Fruit fly (Drosophila melanogaster) whole organism, embryonic: ENCODE measurements around the gene hfw.

ENCODE experiments used
- BEAF-32 ChIP-seq: fragments of 200-800 bp; sonication (Bioruptor generic); optimal IDR thresholded peaks from 3 replicates; lab custom pipeline; 2017; ENCODE audit warnings: missing biosample characterization, missing genetic modification characterization, mild to moderate bottlenecking, moderate library complexity, missing genetic modification reagents
- Bdp1 ChIP-seq: fragments of 200-800 bp; sonication (Bioruptor generic); optimal IDR thresholded peaks from 3 replicates; lab custom pipeline; 2016; ENCODE audit warnings: missing biosample characterization, missing genetic modification characterization
- CG10267 ChIP-seq: fragments of 200-800 bp; sonication (Bioruptor generic); optimal IDR thresholded peaks from 2 replicates; lab custom pipeline; 2018; ENCODE audit warnings: missing biosample characterization, mild to moderate bottlenecking, missing genetic modification characterization, moderate library complexity
- CG12659 ChIP-seq: fragments of 200-800 bp; sonication (Bioruptor generic); optimal IDR thresholded peaks from 3 replicates; lab custom pipeline; 2017; ENCODE audit warnings: mild to moderate bottlenecking, missing biosample characterization, missing genetic modification reagents, missing genetic modification characterization
- CG14710 ChIP-seq: fragments of 200-800 bp; sonication (Bioruptor generic); optimal IDR thresholded peaks from 3 replicates; lab custom pipeline; 2019; ENCODE audit warnings: missing biosample characterization, mild to moderate bottlenecking, missing genetic modification characterization, moderate library complexity
- CG14860 ChIP-seq: fragments of 200-800 bp; sonication (Bioruptor generic); IDR thresholded peaks from 3 replicates; pipeline ENCODE4 v1.3.6; 2022; ENCODE audit warnings: missing biosample characterization, missing genetic modification characterization; ENCODE audit not compliant: partially characterized antibody
- CG15514 ChIP-seq: fragments of 200-800 bp; sonication (Bioruptor generic); optimal IDR thresholded peaks from 3 replicates; lab custom pipeline; 2017; ENCODE audit warnings: missing biosample characterization, missing genetic modification characterization, mild to moderate bottlenecking, moderate library complexity, missing genetic modification reagents
- CG16813 ChIP-seq: fragments of 200-800 bp; sonication (Bioruptor generic); IDR thresholded peaks from 3 replicates; pipeline ENCODE4 v1.3.6; 2022; ENCODE audit warnings: missing biosample characterization, missing genetic modification characterization; ENCODE audit not compliant: partially characterized antibody
- CG17186 ChIP-seq: fragments of 200-800 bp; sonication (Bioruptor generic); optimal IDR thresholded peaks from 3 replicates; lab custom pipeline; 2017; ENCODE audit warnings: missing biosample characterization, missing genetic modification reagents, missing genetic modification characterization
- CG34422 ChIP-seq: fragments of 200-800 bp; sonication (Bioruptor generic); IDR thresholded peaks from 3 replicates; pipeline ENCODE4 v1.3.6; 2022; ENCODE audit warnings: missing biosample characterization, missing genetic modification characterization
- CG4282 ChIP-seq: fragments of 200-800 bp; sonication (Bioruptor generic); optimal IDR thresholded peaks from 2 replicates; lab custom pipeline; 2016; ENCODE audit warnings: missing biosample characterization, missing genetic modification characterization
- CG4617 ChIP-seq: fragments of 200-800 bp; sonication (Bioruptor generic); optimal IDR thresholded peaks from 3 replicates; lab custom pipeline; 2016; ENCODE audit warnings: missing biosample characterization, missing genetic modification characterization, borderline replicate concordance
- CG7963 ChIP-seq: fragments of 200-800 bp; sonication (Bioruptor generic); IDR thresholded peaks from 3 replicates; pipeline ENCODE4 v1.3.6; 2022; ENCODE audit warnings: missing biosample characterization, missing genetic modification characterization; ENCODE audit not compliant: partially characterized antibody
- CG9932 ChIP-seq: fragments of 200-800 bp; sonication (Bioruptor generic); IDR thresholded peaks from 2 replicates; pipeline ENCODE4 v1.3.6; 2022; ENCODE audit warnings: missing biosample characterization, missing genetic modification characterization
- Deaf1 ChIP-seq: fragments of 200-800 bp; optimal IDR thresholded peaks from 3 replicates; lab custom pipeline; 2019; ENCODE audit warnings: missing biosample characterization, mild to moderate bottlenecking, missing genetic modification characterization, moderate library complexity
- Dll ChIP-seq: fragments of 200-800 bp; sonication (Bioruptor generic); IDR thresholded peaks from 4 replicates; pipeline ENCODE4 v1.3.6; 2022; ENCODE audit warnings: missing biosample characterization, missing genetic modification characterization; ENCODE audit not compliant: partially characterized antibody
- Doc3 ChIP-seq: fragments of 200-800 bp; sonication (Bioruptor generic); IDR thresholded peaks from 3 replicates; pipeline ENCODE4 v1.3.6; 2022; ENCODE audit warnings: missing biosample characterization, missing genetic modification characterization; ENCODE audit not compliant: partially characterized antibody
- Dp ChIP-seq: fragments of 200-800 bp; sonication (Bioruptor generic); optimal IDR thresholded peaks from 2 replicates; lab custom pipeline; 2018; ENCODE audit warnings: missing biosample characterization, mild to moderate bottlenecking, missing genetic modification characterization, moderate library complexity
- Hr78 ChIP-seq, 2 experiments: fragments of 200-800 bp in 1 of 2; fragments of >200 bp in 1 of 2; sonication (Bioruptor generic) in 1 of 2; optimal IDR thresholded peaks; 2 replicates each; lab custom pipeline; 2017 to 2019; ENCODE audit warnings: missing biosample characterization in 2 of 2, missing genetic modification characterization in 2 of 2, mild to moderate bottlenecking in 1 of 2, moderate library complexity in 1 of 2
- Kr ChIP-seq: fragments of 200-800 bp; sonication (Bioruptor generic); optimal IDR thresholded peaks from 2 replicates; lab custom pipeline; 2017; ENCODE audit warnings: missing biosample characterization, mild to moderate bottlenecking, missing genetic modification characterization
- MBD-R2 ChIP-seq: fragments of 200-800 bp; sonication (Bioruptor generic); IDR thresholded peaks from 2 replicates; pipeline ENCODE4 v1.3.6; 2022; ENCODE audit warnings: missing biosample characterization, missing genetic modification characterization
- Nf-YA ChIP-seq: fragments of 200-800 bp; sonication (Bioruptor generic); IDR thresholded peaks from 2 replicates; pipeline ENCODE4 v1.3.6; 2022; ENCODE audit warnings: missing biosample characterization, missing genetic modification characterization
- YL-1 ChIP-seq: fragments of 200-800 bp; sonication (Bioruptor generic); optimal IDR thresholded peaks from 3 replicates; lab custom pipeline; 2017; ENCODE audit warnings: missing biosample characterization, mild to moderate bottlenecking, missing genetic modification characterization
- ato ChIP-seq: fragments of 200-800 bp; sonication (Bioruptor generic); IDR thresholded peaks from 2 replicates; pipeline ENCODE4 v1.3.6; 2022; ENCODE audit warnings: missing biosample characterization, missing genetic modification characterization; ENCODE audit not compliant: partially characterized antibody
- bbx ChIP-seq: fragments of 200-800 bp; sonication (Bioruptor generic); IDR thresholded peaks from 2 replicates; pipeline ENCODE4 v1.3.6; 2022; ENCODE audit warnings: missing biosample characterization, missing genetic modification characterization; ENCODE audit not compliant: partially characterized antibody
- dmrt99B ChIP-seq: fragments of 200-800 bp; sonication (Bioruptor generic); optimal IDR thresholded peaks from 2 replicates; lab custom pipeline; 2018; ENCODE audit warnings: missing biosample characterization, mild to moderate bottlenecking, missing genetic modification characterization, moderate library complexity
- lbe ChIP-seq: fragments of 200-800 bp; sonication (Bioruptor generic); optimal IDR thresholded peaks from 2 replicates; lab custom pipeline; 2016; ENCODE audit warnings: missing biosample characterization, mild to moderate bottlenecking, missing genetic modification characterization
- maf-S ChIP-seq: fragments of 200-800 bp; sonication (Bioruptor generic); optimal IDR thresholded peaks from 2 replicates; lab custom pipeline; 2016; ENCODE audit warnings: missing biosample characterization, missing genetic modification characterization
- nau ChIP-seq: fragments of 200-800 bp; sonication (Bioruptor generic); optimal IDR thresholded peaks from 3 replicates; lab custom pipeline; 2017; ENCODE audit warnings: missing biosample characterization, mild to moderate bottlenecking, missing genetic modification characterization, missing genetic modification reagents
- nerfin-2 ChIP-seq: fragments of 200-800 bp; sonication (Bioruptor generic); IDR thresholded peaks from 2 replicates; pipeline ENCODE4 v1.3.6; 2022; ENCODE audit warnings: missing biosample characterization, missing genetic modification characterization; ENCODE audit not compliant: partially characterized antibody
- nom ChIP-seq: fragments of 200-800 bp; sonication (Bioruptor generic); optimal IDR thresholded peaks from 2 replicates; lab custom pipeline; 2017; ENCODE audit warnings: missing biosample characterization, missing genetic modification characterization, mild to moderate bottlenecking, moderate library complexity, missing genetic modification reagents
- p53 ChIP-seq: fragments of 200-800 bp; sonication (Bioruptor generic); optimal IDR thresholded peaks from 2 replicates; lab custom pipeline; 2016; ENCODE audit warnings: missing biosample characterization, missing genetic modification characterization
- psq ChIP-seq: fragments of 200-800 bp; sonication (Bioruptor generic); optimal IDR thresholded peaks from 2 replicates; lab custom pipeline; 2017; ENCODE audit warnings: missing biosample characterization, missing genetic modification characterization
- scrt ChIP-seq: fragments of 200-800 bp; sonication (Bioruptor generic); optimal IDR thresholded peaks from 2 replicates; lab custom pipeline; 2018; ENCODE audit warnings: missing biosample characterization, mild to moderate bottlenecking, missing genetic modification characterization, moderate library complexity
- stwl ChIP-seq: fragments of 200-800 bp; sonication (Bioruptor generic); optimal IDR thresholded peaks from 3 replicates; lab custom pipeline; 2018; ENCODE audit warnings: missing biosample characterization, mild to moderate bottlenecking, missing genetic modification characterization, moderate library complexity
- trem ChIP-seq: fragments of 200-800 bp; optimal IDR thresholded peaks from 3 replicates; lab custom pipeline; 2019; ENCODE audit warnings: missing biosample characterization, mild to moderate bottlenecking, missing genetic modification characterization, moderate library complexity
- wdn ChIP-seq: fragments of 200-800 bp; sonication (Bioruptor generic); IDR thresholded peaks from 2 replicates; pipeline ENCODE4 v1.3.6; 2022; ENCODE audit warnings: missing biosample characterization, missing genetic modification characterization

Gene hfw

DNA sequence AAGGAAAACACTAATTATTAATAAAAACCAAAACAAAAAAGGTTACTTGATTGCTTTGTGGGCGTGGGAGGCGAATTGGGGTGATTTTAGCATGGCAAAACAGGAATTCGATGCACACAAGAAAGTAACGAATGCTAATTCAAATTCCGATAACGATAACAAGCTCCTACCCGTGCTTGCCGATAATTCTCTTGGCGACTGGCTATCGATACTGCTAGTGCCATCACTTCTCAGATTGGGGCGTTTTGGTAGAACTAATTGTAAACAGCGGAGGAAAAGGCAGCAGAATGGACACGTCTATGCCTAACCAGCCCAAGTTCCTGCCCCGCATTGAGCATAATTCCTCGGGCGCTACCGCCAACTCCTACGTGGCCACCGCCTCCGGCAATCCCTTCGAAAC, 4.5 kb upstream of the hfw start, which contains the start of gene dor (continued):
- TF ChIP-seq CG7963 (GFP tag; lab: Robert Waterston, UW), result peak; percentile 77
- no peak for TF ChIP-seq Deaf1 (tag; lab: Kevin White, UChicago)
- TF ChIP-seq Kr (GFP tag; lab: Kevin White, UChicago), result no peak
- TF ChIP-seq CG4617, result peak; percentile 55
- peak; percentile 42 for TF ChIP-seq YL-1 (GFP tag; lab: Kevin White, UChicago)
- TF ChIP-seq CG16813 (GFP tag; lab: Robert Waterston, UW), result peak; percentile 85
- TF ChIP-seq stwl (tag; lab: Kevin White, UChicago), result peak; percentile 47
- no peak for TF ChIP-seq nau (GFP tag; lab: Kevin White, UChicago)
- no peak for TF ChIP-seq CG4282
- TF ChIP-seq wdn (GFP tag; lab: Robert Waterston, UW), result no peak
- peak; percentile 77 for TF ChIP-seq BEAF-32 (GFP tag; lab: Kevin White, UChicago)
- TF ChIP-seq CG14860 (GFP tag; lab: Robert Waterston, UW), result peak; percentile 78
- TF ChIP-seq p53 (GFP tag; lab: Kevin White, UChicago), result no peak
- no peak for TF ChIP-seq CG12659 (GFP tag; lab: Kevin White, UChicago)
- TF ChIP-seq CG9932, result no peak
- peak; percentile 84 for TF ChIP-seq ato
- TF ChIP-seq lbe (GFP tag; lab: Kevin White, UChicago), result peak; percentile 29
- TF ChIP-seq psq (GFP tag; lab: Kevin White, UChicago), result no peak
- TF ChIP-seq Dp (GFP tag; lab: Kevin White, UChicago), result peak; percentile 71
- no peak for TF ChIP-seq Hr78 (GFP tag; optimal IDR thresholded peaks at IDR 0.05; lab: Kevin White, UChicago)
- TF ChIP-seq maf-S (GFP tag; lab: Kevin White, UChicago), result no peak
- TF ChIP-seq CG10267 (tag; lab: Kevin White, UChicago), result peak; percentile 3
- peak; percentile 90 for TF ChIP-seq bbx
- TF ChIP-seq CG14710 (tag; lab: Kevin White, UChicago), result peak; percentile 5
- TF ChIP-seq Doc3 (GFP tag; lab: Robert Waterston, UW), result peak; percentile 74
- TF ChIP-seq Dll (GFP tag; lab: Robert Waterston, UW), result peak; percentile 84
- TF ChIP-seq CG15514 (GFP tag; lab: Kevin White, UChicago), result peak; percentile 36
- no peak for TF ChIP-seq scrt (GFP tag; lab: Kevin White, UChicago)
- peak; percentile 22 for TF ChIP-seq trem (tag; lab: Kevin White, UChicago)
- peak; percentile 74 for TF ChIP-seq MBD-R2
- no peak for TF ChIP-seq CG17186 (GFP tag; lab: Kevin White, UChicago)
- peak; percentile 83 for TF ChIP-seq nerfin-2 (GFP tag; lab: Robert Waterston, UW)
- TF ChIP-seq CG34422 (GFP tag; lab: Robert Waterston, UW), result 0 out of 3 replicates have a peak, but pooled peaks have one; percentile 25

DNA sequence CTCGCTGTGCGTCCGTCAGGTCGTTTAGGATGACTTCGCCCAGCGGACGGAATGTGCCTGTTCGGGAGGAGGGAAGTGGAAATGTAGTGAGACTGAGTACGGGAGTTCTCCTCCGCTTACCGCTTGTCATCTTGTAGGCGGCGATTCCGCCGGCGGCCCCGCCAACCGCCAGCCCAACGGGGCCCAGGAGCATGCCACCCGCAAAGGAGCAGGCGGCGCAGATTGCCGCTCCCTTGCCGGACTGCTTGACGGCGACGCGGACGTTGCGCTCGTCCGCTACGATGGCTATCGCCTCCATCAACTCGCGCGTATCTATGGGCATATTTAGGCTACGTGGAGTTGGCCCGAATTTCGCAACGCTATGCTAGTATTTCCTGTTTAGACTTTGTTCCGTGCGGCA, 682 bp upstream of the hfw start, which contains the start of gene Mur2B:
TSS of gene Mur2B (minus strand) at position 101 of the 400 bp plus-strand sequence.
- TF ChIP-seq Nf-YA (GFP tag; lab: Robert Waterston, UW), result 0 out of 2 replicates have a peak, but pooled peaks have one; percentile 7
- peak; percentile 27 for TF ChIP-seq nom (GFP tag; lab: Kevin White, UChicago)
- no peak for TF ChIP-seq Bdp1 (GFP tag; lab: Kevin White, UChicago)
- no peak for TF ChIP-seq dmrt99B (tag; lab: Kevin White, UChicago)
